Fruit fly (Drosophila melanogaster) Kc167 (cell line): ENCODE results near the gene P5cr.

Source experiments
- Myc ChIP-seq: fragments of >200 bp; optimal IDR thresholded peaks from 2 replicates; lab custom pipeline; 2017; ENCODE audit warnings: missing external identifiers
- Sin3A ChIP-seq: fragments of >200 bp; optimal IDR thresholded peaks from 2 replicates; lab custom pipeline; 2018; ENCODE audit warnings: missing external identifiers
- h ChIP-seq: fragments of >200 bp; optimal IDR thresholded peaks from 3 replicates; lab custom pipeline; 2018; ENCODE audit warnings: missing external identifiers
- psq ChIP-seq: fragments of >200 bp; optimal IDR thresholded peaks from 2 replicates; lab custom pipeline; 2017; ENCODE audit warnings: missing external identifiers

DNA sequence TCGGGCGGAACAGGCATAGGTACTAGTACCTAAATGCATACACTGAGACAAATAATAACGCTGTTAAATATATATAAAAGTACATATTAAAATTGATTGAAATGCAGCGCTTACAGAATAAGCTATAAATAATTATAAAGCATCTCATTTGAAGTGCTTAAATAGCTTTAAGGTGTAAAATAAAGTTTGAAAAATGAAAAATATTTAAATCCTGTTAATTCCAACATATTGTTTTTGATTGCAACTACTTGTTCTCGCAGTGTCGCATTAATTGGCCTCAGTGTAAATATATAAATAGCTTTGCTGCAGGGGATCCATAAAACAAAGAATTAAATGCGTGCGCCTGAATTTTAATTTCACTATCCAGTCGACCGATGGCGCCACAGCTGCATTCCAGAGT lies 29.7 kb downstream of the P5cr start:
- no peak for TF ChIP-seq Myc (lab: Kevin White, UChicago)
- no peak for TF ChIP-seq psq (lab: Kevin White, UChicago)
- TF ChIP-seq Sin3A (lab: Kevin White, UChicago), result no peak
- no peak for TF ChIP-seq h
